Worm (Caenorhabditis elegans): ENCODE measurements around the gene F13C5.3.
A peak's percentile ranks its signal among the peaks of the same experiment; 100 is the strongest.

The F13C5.3 gene

DNA sequence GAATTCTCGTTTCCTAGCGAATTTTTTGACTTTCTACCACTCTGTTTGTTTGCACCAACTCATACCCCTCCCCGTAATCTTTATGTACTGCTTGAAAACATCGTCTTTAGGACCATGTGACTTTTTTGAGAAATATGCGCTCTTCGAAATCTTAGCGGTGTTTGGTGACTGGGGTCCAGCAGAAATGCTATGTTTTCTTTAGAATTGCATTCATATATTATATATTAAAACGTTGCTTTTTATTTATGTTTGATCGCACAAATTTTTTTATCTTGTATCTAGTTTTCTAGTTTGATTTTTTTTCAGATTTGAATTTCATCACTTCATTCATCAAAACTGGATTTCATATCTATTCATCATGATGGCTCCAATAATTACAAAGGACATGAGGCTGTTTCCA, 2.5 kb upstream of the F13C5.3 start, which contains the start of gene F13C5.1:
Gene F13C5.1, plus strand, starts transcription at position 301 of the 400 bp plus-strand sequence.
- TF ChIP-seq mep-1 (tag; optimal IDR thresholded peaks at IDR 0.05) (peak; percentile 19), aha-1 (tag; optimal IDR thresholded peaks at IDR 0.05) (no peak)

DNA sequence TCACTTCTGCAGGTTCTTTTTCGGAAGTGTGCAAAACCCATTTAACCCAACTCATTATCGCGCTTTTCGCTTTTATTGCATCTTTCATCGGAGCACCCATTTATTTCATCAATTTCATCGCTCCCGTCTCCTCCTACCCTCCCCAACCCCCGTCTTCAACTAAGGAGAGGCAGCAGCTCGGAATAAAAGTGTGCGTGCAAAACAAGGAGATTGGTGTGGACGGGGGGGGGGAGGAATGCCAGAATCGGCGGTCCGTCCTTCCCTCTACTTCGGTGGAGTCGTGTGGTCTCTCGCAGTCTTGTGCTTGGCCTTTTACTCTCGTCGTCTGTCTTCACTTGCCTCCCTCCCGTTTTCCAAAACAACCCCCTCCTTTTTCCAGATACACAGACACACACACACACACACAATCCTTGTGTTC, 2.0 kb upstream of the F13C5.3 start:
- TF ChIP-seq tlp-1 (tag; optimal IDR thresholded peaks at IDR 0.05) (no peak), nhr-76 (tag; optimal IDR thresholded peaks at IDR 0.05) (no peak), nhr-237 (tag; optimal IDR thresholded peaks at IDR 0.05) (no peak), nhr-20 (tag; optimal IDR thresholded peaks at IDR 0.05) (peak; percentile 1), tbx-2 (tag; optimal IDR thresholded peaks at IDR 0.05) (peak; percentile 51), nhr-90 (tag; optimal IDR thresholded peaks at IDR 0.05; ENCODE audit: poor library complexity) (no peak), jun-1 (tag; optimal IDR thresholded peaks at IDR 0.05) (peak; percentile 8), ztf-11 (tag; optimal IDR thresholded peaks at IDR 0.05) (peak in 1 of 2 experiments; percentile 1), unc-30 (tag; optimal IDR thresholded peaks at IDR 0.05) (no peak), mdl-1 (tag; optimal IDR thresholded peaks at IDR 0.05) (no peak), fkh-8 (tag; optimal IDR thresholded peaks at IDR 0.05) (peak; percentile 84), nhr-47 (tag; optimal IDR thresholded peaks at IDR 0.05) (peak; percentile 53), dsc-1 (tag; optimal IDR thresholded peaks at IDR 0.05) (no peak), efl-1 (optimal IDR thresholded peaks at IDR 0.05) (no peak), efl-1 (GFP tag; optimal IDR thresholded peaks at IDR 0.05 in 1 of 2) (no peak), skn-1 (tag; optimal IDR thresholded peaks at IDR 0.05) (peak; percentile 87), dpl-1 (GFP tag; optimal IDR thresholded peaks at IDR 0.05) (peak in 1 of 3 experiments; percentile 12), mab-9 (GFP tag; IDR thresholded peaks at IDR 0.05) (0 out of 2 replicates have a peak, but pooled peaks have one; percentile 19), ceh-8 (GFP tag; optimal IDR thresholded peaks at IDR 0.05) (no peak), nhr-85 (tag) (peak; percentile 23), xbp-1 (tag; optimal IDR thresholded peaks at IDR 0.05) (no peak), C34B4.2 (tag; optimal IDR thresholded peaks at IDR 0.05) (no peak), lir-3 (tag; optimal IDR thresholded peaks at IDR 0.05; ENCODE audit: poor library complexity) (no peak), lin-35 (GFP tag; optimal IDR thresholded peaks at IDR 0.05) (peak in 1 of 2 experiments; percentile 58), unc-86 (tag; optimal IDR thresholded peaks at IDR 0.05) (peak; percentile 48), isw-1 (GFP tag; IDR thresholded peaks at IDR 0.05) (peak; percentile 40), snu-23 (GFP tag; optimal IDR thresholded peaks at IDR 0.05) (peak; percentile 11), ceh-63 (GFP tag; optimal IDR thresholded peaks at IDR 0.05) (peak; percentile 47), nhr-71 (tag; optimal IDR thresholded peaks at IDR 0.05) (peak; percentile 60), egl-13 (tag; optimal IDR thresholded peaks at IDR 0.05) (peak; percentile 27), swsn-7 (tag; optimal IDR thresholded peaks at IDR 0.05) (peak; percentile 42), ceh-88 (GFP tag; IDR thresholded peaks at IDR 0.05) (no peak), elt-2 (tag; optimal IDR thresholded peaks at IDR 0.05) (no peak), ces-1 (GFP tag; optimal IDR thresholded peaks at IDR 0.05) (peak; percentile 29), ceh-82 (tag; optimal IDR thresholded peaks at IDR 0.05) (peak in 2 of 3 experiments; percentile 8 to 78), lsy-2 (tag; optimal IDR thresholded peaks at IDR 0.05) (peak; percentile 6 to 32), ceh-90 (tag; optimal IDR thresholded peaks at IDR 0.05) (no peak), nhr-28 (tag; optimal IDR thresholded peaks at IDR 0.05) (no peak), pax-3 (tag; optimal IDR thresholded peaks at IDR 0.05) (peak; percentile 25), ets-5 (GFP tag; IDR thresholded peaks at IDR 0.05) (no peak), C04F5.9 (tag; optimal IDR thresholded peaks at IDR 0.05) (no peak), elt-3 (tag; optimal IDR thresholded peaks at IDR 0.05) (no peak), lin-14 (GFP tag; optimal IDR thresholded peaks at IDR 0.05) (peak; percentile 90), fkh-10 (GFP tag; optimal IDR thresholded peaks at IDR 0.05) (peak; percentile 58)
